Fruit fly (Drosophila melanogaster): ENCODE results near the gene CG43861.
A peak's percentile ranks its signal among the peaks of the same experiment; 100 is the strongest.

The CG43861 gene

DNA sequence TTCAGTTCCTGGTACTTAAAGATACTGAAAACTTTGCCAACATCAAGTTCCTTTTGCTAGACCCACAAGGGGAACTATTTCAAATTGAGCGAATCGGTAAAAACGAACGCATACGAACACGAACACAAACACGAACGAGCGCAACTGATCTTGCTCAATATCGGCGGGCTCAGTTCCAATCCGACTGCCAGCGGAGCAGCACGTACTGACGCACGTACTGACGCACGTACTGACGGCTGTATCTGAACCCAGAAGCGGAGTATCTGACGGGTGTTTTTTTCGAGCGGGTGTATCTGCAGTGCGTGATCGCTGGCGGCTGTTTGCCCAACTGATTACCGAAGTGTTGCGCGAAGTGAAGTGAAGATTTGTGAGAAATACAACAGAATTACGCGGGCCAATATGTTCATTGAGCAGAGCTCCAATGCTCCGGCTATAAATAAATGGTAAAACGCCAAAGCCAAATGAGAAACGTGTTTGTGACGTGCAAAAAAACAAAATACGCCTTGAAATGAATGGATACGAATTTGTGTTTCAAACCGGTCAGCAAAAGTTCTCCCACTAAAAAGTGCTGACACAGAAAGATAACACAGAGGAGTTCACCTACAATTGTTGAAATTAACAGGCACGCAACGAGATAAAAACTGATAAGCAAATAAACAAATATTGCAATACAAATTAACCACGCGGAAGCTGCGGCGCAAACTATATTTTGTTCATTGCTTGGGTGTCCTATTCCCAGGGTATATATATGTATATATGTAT is 81.8 kb downstream of the CG43861 start:
- TF ChIP-seq CG10462 (GFP tag; optimal IDR thresholded peaks at IDR 0.05) (no peak), gcm (GFP tag; optimal IDR thresholded peaks at IDR 0.05) (peak; percentile 62), CG7963 (GFP tag; IDR thresholded peaks at IDR 0.05; ENCODE audit: partially characterized antibody) (no peak), p53 (GFP tag; optimal IDR thresholded peaks at IDR 0.05) (no peak), CG17829 (tag; optimal IDR thresholded peaks at IDR 0.05) (peak; percentile 45), Elba2 (GFP tag; optimal IDR thresholded peaks at IDR 0.05) (no peak), nerfin-1 (tag; optimal IDR thresholded peaks at IDR 0.05) (no peak), jigr1 (GFP tag; IDR thresholded peaks at IDR 0.05) (no peak), CG2875 (GFP tag; optimal IDR thresholded peaks at IDR 0.05) (no peak), dysf (GFP tag; IDR thresholded peaks at IDR 0.05) (no peak), CG12104 (GFP tag; optimal IDR thresholded peaks at IDR 0.05) (no peak), CG2678 (tag; optimal IDR thresholded peaks at IDR 0.05) (peak; percentile 27), exex (tag; optimal IDR thresholded peaks at IDR 0.05) (peak; percentile 17), vvl (GFP tag; IDR thresholded peaks at IDR 0.05) (peak; percentile 70), cwo (GFP tag; optimal IDR thresholded peaks at IDR 0.05) (peak; percentile 44), gsb (GFP tag; IDR thresholded peaks at IDR 0.05) (no peak), Eip74EF (GFP tag; optimal IDR thresholded peaks at IDR 0.05) (peak in 1 of 2 experiments; percentile 37), hkb (optimal IDR thresholded peaks at IDR 0.05) (no peak), hkb (GFP tag; IDR thresholded peaks at IDR 0.05) (peak; percentile 46; the same call in 1 of the 2 replicates), trem (tag; optimal IDR thresholded peaks at IDR 0.05) (peak; percentile 14), Ssrp (tag; optimal IDR thresholded peaks at IDR 0.05) (no peak), CG6689 (GFP tag; IDR thresholded peaks at IDR 0.05) (no peak), Deaf1 (tag; optimal IDR thresholded peaks at IDR 0.05) (peak; percentile 99), CG34376 (GFP tag; optimal IDR thresholded peaks at IDR 0.05) (peak; percentile 43), org-1 (GFP tag; optimal IDR thresholded peaks at IDR 0.05) (no peak), CG1233 (GFP tag; optimal IDR thresholded peaks at IDR 0.05) (peak; percentile 26), Opbp (GFP tag; IDR thresholded peaks at IDR 0.05; ENCODE audit: partially characterized antibody) (peak; percentile 60; the same call in 2 of the 3 replicates), Fer2 (tag; optimal IDR thresholded peaks at IDR 0.05) (no peak), CG9609 (GFP tag; optimal IDR thresholded peaks at IDR 0.05) (no peak), fu2 (GFP tag; optimal IDR thresholded peaks at IDR 0.05) (no peak), CG6175 (GFP tag; IDR thresholded peaks at IDR 0.05) (no peak), CG9215 (GFP tag; IDR thresholded peaks at IDR 0.05) (no peak), seq (GFP tag; IDR thresholded peaks at IDR 0.05) (no peak), tll (GFP tag; optimal IDR thresholded peaks at IDR 0.05) (no peak), fru (optimal IDR thresholded peaks at IDR 0.05) (no peak), tin (GFP tag; optimal IDR thresholded peaks at IDR 0.05) (no peak), pros (GFP tag; optimal IDR thresholded peaks at IDR 0.05) (peak; percentile 48), CG33213 (GFP tag; optimal IDR thresholded peaks at IDR 0.05) (no peak), gsb-n (tag; optimal IDR thresholded peaks at IDR 0.05) (no peak), CG11695 (GFP tag; IDR thresholded peaks at IDR 0.05) (0 out of 3 replicates have a peak, but pooled peaks have one; percentile 25), abd-A (tag; optimal IDR thresholded peaks at IDR 0.05) (peak; percentile 9), CG8944 (GFP tag; optimal IDR thresholded peaks at IDR 0.05) (no peak), schlank (tag; optimal IDR thresholded peaks at IDR 0.05) (no peak), ham (GFP tag; IDR thresholded peaks at IDR 0.05) (no peak; the same call in 1 of the 2 replicates), luna (GFP tag; optimal IDR thresholded peaks at IDR 0.05) (no peak), twi (tag; optimal IDR thresholded peaks at IDR 0.05) (peak; percentile 14), sima (GFP tag; optimal IDR thresholded peaks at IDR 0.05) (no peak), CG10147 (GFP tag; optimal IDR thresholded peaks at IDR 0.05) (no peak), usp (GFP tag; optimal IDR thresholded peaks at IDR 0.05) (no peak), maf-S (GFP tag; optimal IDR thresholded peaks at IDR 0.05) (peak; percentile 12)

Data from whole organism, embryonic.